Worm (Caenorhabditis elegans) whole organism, late embryonic: ENCODE measurements around the gene R07E4.5.

ENCODE experiments used
- ama-1 ChIP-seq: fragments of 150-350 bp; optimal IDR thresholded peaks from 2 replicates; lab custom pipeline; 2014
- ceh-18 ChIP-seq: sonication (generic microtip); optimal IDR thresholded peaks from 2 replicates; lab custom pipeline; 2016; ENCODE audit warnings: missing genetic modification characterization, missing compliant biosample characterization
- ceh-48 ChIP-seq: sonication (generic microtip); optimal IDR thresholded peaks from 2 replicates; lab custom pipeline; 2016; ENCODE audit warnings: missing genetic modification characterization, inconsistent platforms, missing compliant biosample characterization
- pha-4 ChIP-seq: fragments of 150-350 bp; optimal IDR thresholded peaks from 2 replicates; lab custom pipeline; 2018; ENCODE audit warnings: missing biosample characterization, missing genetic modification reagents, missing genetic modification characterization
- pqm-1 ChIP-seq: sonication (generic microtip); optimal IDR thresholded peaks from 2 replicates; lab custom pipeline; 2016; ENCODE audit warnings: missing genetic modification characterization, missing compliant biosample characterization
- unc-55 ChIP-seq: sonication (generic microtip); optimal IDR thresholded peaks from 2 replicates; lab custom pipeline; 2017; ENCODE audit warnings: missing biosample characterization, missing genetic modification reagents, missing genetic modification characterization

ce11 chrX:5962560-5962959 lies 9.6 kb upstream of the R07E4.5 start:
- no peak for TF ChIP-seq ceh-18
- no peak for TF ChIP-seq pqm-1 (tag; lab: Kevin White, UChicago)
- TF ChIP-seq ama-1 (lab: Kevin White, UChicago) = no peak
- no peak for TF ChIP-seq pha-4
- no peak for TF ChIP-seq ceh-48 (tag; lab: Kevin White, UChicago)
- no peak for TF ChIP-seq unc-55 (GFP tag; lab: Kevin White, UChicago)
